Worm (Caenorhabditis elegans) whole organism, early embryonic: Measurements from ENCODE around the gene ulp-4.

Source experiments
- ama-1 ChIP-seq: fragments of 150-350 bp; optimal IDR thresholded peaks from 2 replicates; lab custom pipeline; 2014
- ceh-36 ChIP-seq: sonication (generic microtip); optimal IDR thresholded peaks from 2 replicates; lab custom pipeline; 2016; ENCODE audit warnings: missing genetic modification characterization, inconsistent platforms, missing compliant biosample characterization
- hmg-4 ChIP-seq: fragments of 200-800 bp; sonication (Bioruptor generic); optimal IDR thresholded peaks from 2 replicates; lab custom pipeline; 2018; ENCODE audit warnings: mild to moderate bottlenecking, missing genetic modification characterization, missing compliant biosample characterization
- scrt-1 ChIP-seq: fragments of 200-800 bp; sonication (Bioruptor generic); IDR thresholded peaks from 2 replicates; pipeline ENCODE4 v1.3.6; 2022; ENCODE audit warnings: missing genetic modification characterization, missing compliant biosample characterization

DNA sequence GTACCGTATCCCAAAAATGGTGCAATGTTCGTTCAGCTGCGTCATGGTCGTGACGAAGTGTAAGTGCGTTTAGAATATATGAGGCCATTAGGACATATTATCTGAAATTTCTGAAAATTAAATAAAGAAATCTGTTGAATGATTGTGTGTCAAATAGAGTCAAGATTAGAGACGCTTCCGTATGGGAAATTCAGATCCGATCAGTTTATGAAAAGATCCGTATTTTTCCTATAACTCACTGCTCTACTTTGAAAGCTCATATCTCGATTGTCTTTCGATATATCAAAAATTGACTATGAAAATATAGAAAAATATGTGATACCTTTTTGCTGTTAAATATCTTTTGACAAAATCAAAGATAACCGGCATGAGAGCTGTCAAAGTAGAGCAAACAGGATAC, 50.5 kb downstream of the ulp-4 start, which contains the start of gene T05C12.4:
- TF ChIP-seq ceh-36 (tag; lab: Kevin White, UChicago) (no peak), scrt-1 (GFP tag; lab: Robert Waterston, UW) (no peak), ama-1 (lab: Kevin White, UChicago) (no peak), hmg-4 (GFP tag; lab: Kevin White, UChicago) (no peak)
